Worm (Caenorhabditis elegans): ENCODE results near the gene ZK673.5.

Gene ZK673.5

ce11 chrII:10445738-10446137, 15.6 kb upstream of the ZK673.5 start:
- TF ChIP-seq nfya-1 (tag; optimal IDR thresholded peaks at IDR 0.05; ENCODE audit: insufficient read depth): peak; percentile 25
- peak; percentile 30 for TF ChIP-seq lin-15B (tag; optimal IDR thresholded peaks at IDR 0.05)
- TF ChIP-seq nhr-76 (tag; optimal IDR thresholded peaks at IDR 0.05): no peak
- TF ChIP-seq fkh-10 (GFP tag; optimal IDR thresholded peaks at IDR 0.05): peak; percentile 1
- TF ChIP-seq ama-1 (optimal IDR thresholded peaks at IDR 0.05): peak; percentile 1
- TF ChIP-seq nhr-25 (tag; optimal IDR thresholded peaks at IDR 0.05): peak; percentile 27
- no peak for TF ChIP-seq R02D3.7 (tag; optimal IDR thresholded peaks at IDR 0.05)

DNA sequence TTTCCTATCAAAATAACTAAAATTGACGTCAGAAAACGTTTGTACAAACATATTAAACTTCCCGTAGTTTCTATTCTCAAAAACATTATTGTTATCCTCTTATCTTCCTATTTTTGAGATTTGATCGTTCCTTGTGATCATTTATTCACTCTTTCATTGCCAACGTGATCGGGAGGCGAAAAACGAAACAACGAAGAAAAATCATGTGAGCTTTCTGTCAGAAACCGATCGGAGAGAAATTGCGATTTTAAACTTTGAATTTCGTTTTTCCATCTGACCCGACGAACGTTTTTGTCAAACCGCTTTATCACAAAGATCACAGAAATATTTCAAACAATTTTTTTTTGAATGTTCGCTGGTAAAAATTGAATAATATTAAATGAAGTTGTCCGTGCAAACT, 15.0 kb upstream of the ZK673.5 start:
- TF ChIP-seq jun-1 (tag; optimal IDR thresholded peaks at IDR 0.05) (peak; percentile 43), nhr-25 (tag; optimal IDR thresholded peaks at IDR 0.05) (no peak), ztf-11 (tag; optimal IDR thresholded peaks at IDR 0.05) (no peak), elt-2 (tag; optimal IDR thresholded peaks at IDR 0.05) (peak; percentile 68), fkh-2 (tag; optimal IDR thresholded peaks at IDR 0.05) (no peak), nfya-1 (tag; optimal IDR thresholded peaks at IDR 0.05; ENCODE audit: insufficient read depth) (peak; percentile 15), nhr-23 (tag; optimal IDR thresholded peaks at IDR 0.05) (peak; percentile 26), elt-1 (tag; optimal IDR thresholded peaks at IDR 0.05) (peak; percentile 48), ama-1 (optimal IDR thresholded peaks at IDR 0.05) (no peak), pha-4 (tag; optimal IDR thresholded peaks at IDR 0.05) (peak; percentile 8), nhr-43 (tag; optimal IDR thresholded peaks at IDR 0.05; ENCODE audit: poor library complexity, severe bottlenecking) (peak; percentile 10), snpc-4 (tag; optimal IDR thresholded peaks at IDR 0.05) (peak; percentile 12), pqm-1 (tag; optimal IDR thresholded peaks at IDR 0.05) (peak; percentile 58)

DNA sequence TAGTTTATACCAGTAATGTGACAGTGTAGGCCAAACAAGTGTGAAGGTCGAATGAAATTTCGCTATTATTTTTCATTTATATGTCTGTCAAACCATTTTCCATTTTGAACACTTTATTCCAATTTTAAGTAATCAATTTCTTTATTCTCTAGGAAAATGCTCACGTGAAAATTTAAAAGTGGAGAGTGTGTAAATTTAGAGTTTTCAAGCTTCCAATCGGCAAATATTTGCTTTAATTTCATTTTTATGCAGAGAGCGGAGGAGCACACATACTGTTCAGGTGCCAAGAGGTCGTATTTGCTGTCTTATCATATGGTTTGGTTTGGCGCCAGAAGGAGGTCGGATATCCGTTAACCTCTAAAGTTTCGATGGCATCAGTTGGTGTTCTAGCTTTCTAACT, 14.5 kb upstream of the ZK673.5 start:
- TF ChIP-seq lin-39 (tag; optimal IDR thresholded peaks at IDR 0.05) (no peak), mml-1 (tag; optimal IDR thresholded peaks at IDR 0.05) (no peak), zag-1 (tag; optimal IDR thresholded peaks at IDR 0.05) (no peak), pha-4 (tag; optimal IDR thresholded peaks at IDR 0.05) (peak; percentile 75), ceh-16 (tag; optimal IDR thresholded peaks at IDR 0.05) (no peak)

DNA sequence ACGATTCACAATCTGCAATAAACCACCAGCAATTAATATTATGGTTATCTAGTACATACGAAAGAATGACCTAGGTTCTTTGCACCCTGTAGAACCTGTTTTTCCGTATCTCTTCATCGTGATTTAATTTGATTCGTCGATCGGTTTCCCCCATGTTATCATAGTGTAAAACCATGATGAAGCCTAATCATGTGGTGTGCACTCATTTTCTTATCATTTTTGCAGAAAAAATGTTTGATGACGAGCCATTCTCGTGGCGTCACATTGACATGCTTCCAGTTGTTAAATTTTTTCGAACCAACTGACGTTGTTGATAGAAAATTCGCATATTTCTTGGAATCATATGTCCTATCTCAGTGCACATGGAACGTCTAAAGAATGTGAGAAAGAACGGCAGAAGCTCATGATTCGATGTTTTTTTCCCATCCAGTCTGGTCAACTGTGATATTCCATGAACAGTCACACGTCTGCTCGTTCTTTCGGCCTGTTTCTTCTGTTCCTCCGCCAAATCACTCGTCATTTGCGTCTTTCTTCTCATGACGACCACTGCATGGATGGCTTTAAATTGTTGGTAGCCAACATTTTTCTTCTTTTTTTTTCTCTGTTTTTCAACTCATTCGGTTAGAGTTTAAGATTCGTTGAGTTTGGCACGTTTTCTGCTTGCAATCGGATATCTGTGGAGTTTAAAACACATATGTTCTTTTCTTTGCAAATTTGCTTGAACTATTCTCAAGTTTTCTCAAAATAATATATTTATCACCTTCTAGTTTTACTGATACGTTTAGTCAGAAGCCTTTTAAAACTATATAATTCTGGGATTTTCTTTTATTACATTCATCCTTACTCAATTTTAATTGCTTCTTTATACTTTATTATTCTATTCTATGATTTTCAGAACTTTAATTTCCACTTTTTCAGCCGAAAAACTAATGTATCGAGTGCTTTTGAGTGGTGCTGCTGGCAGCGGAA, 13.7 kb upstream of the ZK673.5 start, which contains the start of gene ZK673.2:
TSS of gene ZK673.2 (plus strand) at position 919 of the 969 bp plus-strand sequence.
- no peak for TF ChIP-seq ceh-82 (tag; optimal IDR thresholded peaks at IDR 0.05)
- TF ChIP-seq fkh-10 (GFP tag; optimal IDR thresholded peaks at IDR 0.05): no peak
- TF ChIP-seq nhr-25 (tag; optimal IDR thresholded peaks at IDR 0.05): peak; percentile 75
- TF ChIP-seq skn-1 (tag; optimal IDR thresholded peaks at IDR 0.05): no peak
- peak; percentile 10 for TF ChIP-seq nhr-11 (tag; optimal IDR thresholded peaks at IDR 0.05)
- TF ChIP-seq jun-1 (tag; optimal IDR thresholded peaks at IDR 0.05): peak; percentile 29
- TF ChIP-seq zag-1 (tag; optimal IDR thresholded peaks at IDR 0.05): no peak
- peak; percentile 54 for TF ChIP-seq nhr-23 (tag; optimal IDR thresholded peaks at IDR 0.05)
- TF ChIP-seq elt-1 (tag; optimal IDR thresholded peaks at IDR 0.05): peak; percentile 27
- TF ChIP-seq nhr-77 (tag; optimal IDR thresholded peaks at IDR 0.05): no peak
- no peak for TF ChIP-seq ceh-28 (tag; optimal IDR thresholded peaks at IDR 0.05)
- TF ChIP-seq elt-2 (tag; optimal IDR thresholded peaks at IDR 0.05): peak; percentile 95
- no peak for TF ChIP-seq unc-39 (tag; optimal IDR thresholded peaks at IDR 0.05)
- TF ChIP-seq elt-3 (tag; optimal IDR thresholded peaks at IDR 0.05): peak; percentile 19 to 56 (median 50)
- TF ChIP-seq ama-1 (optimal IDR thresholded peaks at IDR 0.05): peak; percentile 91
- TF ChIP-seq nfya-1 (tag; optimal IDR thresholded peaks at IDR 0.05; ENCODE audit: insufficient read depth): peak; percentile 28
- peak; percentile 95 for TF ChIP-seq pqm-1 (tag; optimal IDR thresholded peaks at IDR 0.05)
- TF ChIP-seq lsy-12 (tag; optimal IDR thresholded peaks at IDR 0.05): peak; percentile 18
- peak; percentile 71 for TF ChIP-seq nhr-43 (tag; optimal IDR thresholded peaks at IDR 0.05; ENCODE audit: poor library complexity, severe bottlenecking)
- peak; percentile 39 for TF ChIP-seq mdl-1 (tag; optimal IDR thresholded peaks at IDR 0.05)
- no peak for TF ChIP-seq ztf-4 (tag; optimal IDR thresholded peaks at IDR 0.05)
- peak; percentile 40 for TF ChIP-seq pha-4 (tag; optimal IDR thresholded peaks at IDR 0.05)

DNA sequence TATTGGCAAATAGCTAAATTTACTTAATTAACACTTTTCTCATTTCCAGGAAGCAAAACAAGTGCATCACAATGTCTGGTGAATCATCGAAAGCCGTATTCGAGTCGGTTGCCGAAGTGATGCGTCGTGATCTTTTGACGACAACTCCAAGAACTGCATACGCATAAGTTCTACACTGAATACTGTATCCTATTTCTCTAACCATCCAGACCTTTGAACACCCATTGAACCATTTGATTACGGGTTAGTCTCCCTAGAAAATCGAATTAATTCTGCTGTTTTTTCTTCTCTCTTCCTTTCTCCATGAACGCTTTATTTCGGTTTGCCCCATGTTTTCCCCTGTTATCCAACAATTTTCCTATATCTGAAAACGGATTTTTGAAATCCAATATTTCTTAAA, 11.6 kb upstream of the ZK673.5 start, which contains the start of gene lin-56:
TSS of gene lin-56 (plus strand) at position 301 of the 400 bp plus-strand sequence.
- TF ChIP-seq unc-39 (tag; optimal IDR thresholded peaks at IDR 0.05) (no peak), nhr-77 (tag; optimal IDR thresholded peaks at IDR 0.05) (no peak), unc-62 (GFP tag; optimal IDR thresholded peaks at IDR 0.05) (no peak), ceh-28 (tag; optimal IDR thresholded peaks at IDR 0.05) (no peak), fkh-2 (tag; optimal IDR thresholded peaks at IDR 0.05) (no peak), R02D3.7 (tag; optimal IDR thresholded peaks at IDR 0.05) (no peak)

Data from whole organism, L3 larva.